Fruit fly (Drosophila melanogaster) ovary, adult (tissue): Measurements from ENCODE around the gene Zpr1.

Experiments
- CG17801 ChIP-seq: fragments of 200-800 bp; optimal IDR thresholded peaks from 2 replicates; lab custom pipeline; 2019; ENCODE audit warnings: missing biosample characterization, mild to moderate bottlenecking, missing genetic modification characterization, moderate library complexity; ENCODE audit not compliant: partially characterized antibody

Zpr1 gene

dm6 chrX:9163645-9164509, 2.0 kb upstream of the Zpr1 start:
- peak; percentile 67 for TF ChIP-seq CG17801

DNA sequence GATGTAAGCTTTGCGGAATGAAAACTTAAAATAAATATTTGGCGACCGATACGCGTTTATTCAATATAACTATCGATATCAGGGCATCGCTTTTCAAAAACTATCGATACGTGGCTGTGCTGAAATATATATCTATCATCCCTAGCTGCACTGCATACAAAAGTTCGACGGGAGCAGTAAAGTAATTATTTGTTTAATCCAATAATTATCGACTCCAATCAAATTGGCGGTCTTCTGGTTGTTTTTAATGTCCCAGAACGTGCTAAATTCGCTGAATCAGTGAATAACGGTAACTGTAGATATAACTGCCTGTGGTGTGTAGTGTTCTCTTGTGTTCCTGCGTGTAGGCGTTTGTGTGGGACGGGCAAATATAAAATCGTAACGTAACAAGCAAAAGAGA, 1.2 kb upstream of the Zpr1 start, which contains the start of gene mei-P26:
Gene mei-P26 (plus strand): TSS at position 146 of the 400 bp plus-strand sequence.
- TF ChIP-seq CG17801 = peak; percentile 74

DNA sequence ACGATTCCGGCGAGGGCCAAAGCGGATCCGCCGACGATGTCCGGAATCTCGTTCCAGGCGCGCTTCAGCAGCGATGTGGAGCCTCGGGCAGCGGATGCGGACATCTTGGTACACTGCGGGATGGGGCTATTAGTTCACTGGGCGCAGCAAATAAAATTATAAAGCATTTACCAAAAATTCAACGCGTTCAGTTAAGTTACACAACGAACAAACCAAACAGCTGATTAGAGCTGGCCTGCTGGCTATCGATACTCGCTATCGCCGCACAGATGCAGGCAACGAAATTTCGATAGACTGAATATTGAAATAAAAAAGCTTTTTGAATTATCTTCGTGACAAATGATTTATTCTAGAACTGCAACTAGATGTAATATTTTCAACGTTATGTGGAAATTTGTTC, 2.2 kb downstream of the Zpr1 start, which contains the start of gene NdufA3:
Gene NdufA3 (minus strand): TSS at position 317 of the 400 bp plus-strand sequence.
- TF ChIP-seq CG17801 = peak; percentile 41

DNA sequence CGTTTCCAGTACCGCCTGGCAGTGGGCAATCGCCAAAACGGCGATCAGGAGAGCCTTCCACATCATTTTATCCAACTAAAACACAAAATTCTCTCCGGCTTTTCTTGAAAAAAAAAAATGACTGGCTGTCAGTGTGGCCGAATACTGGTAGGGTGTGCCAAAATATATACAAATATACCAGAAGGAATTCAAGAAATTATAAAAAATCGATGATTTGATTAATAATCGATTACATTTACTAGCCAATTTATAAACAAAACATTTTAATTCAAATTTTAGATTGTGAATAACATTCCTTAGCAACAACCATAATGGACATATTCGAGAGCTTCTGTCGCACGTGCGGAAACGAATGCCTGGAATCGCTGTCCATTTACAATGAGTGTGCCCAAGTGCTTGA, 3.5 kb downstream of the Zpr1 start, which contains the start of the genes Ost48 and Dlip1:
Gene Ost48 (minus strand): TSS at position 150 of the 400 bp plus-strand sequence.
Gene Dlip1 (plus strand): TSS at position 257 of the 400 bp plus-strand sequence.
- no peak for TF ChIP-seq CG17801

dm6 chrX:9156388-9156823, 5.5 kb downstream of the Zpr1 start, which contains the start of gene His3.3B:
Gene His3.3B (minus strand): TSS chrX:9156669.
- no peak for TF ChIP-seq CG17801

DNA sequence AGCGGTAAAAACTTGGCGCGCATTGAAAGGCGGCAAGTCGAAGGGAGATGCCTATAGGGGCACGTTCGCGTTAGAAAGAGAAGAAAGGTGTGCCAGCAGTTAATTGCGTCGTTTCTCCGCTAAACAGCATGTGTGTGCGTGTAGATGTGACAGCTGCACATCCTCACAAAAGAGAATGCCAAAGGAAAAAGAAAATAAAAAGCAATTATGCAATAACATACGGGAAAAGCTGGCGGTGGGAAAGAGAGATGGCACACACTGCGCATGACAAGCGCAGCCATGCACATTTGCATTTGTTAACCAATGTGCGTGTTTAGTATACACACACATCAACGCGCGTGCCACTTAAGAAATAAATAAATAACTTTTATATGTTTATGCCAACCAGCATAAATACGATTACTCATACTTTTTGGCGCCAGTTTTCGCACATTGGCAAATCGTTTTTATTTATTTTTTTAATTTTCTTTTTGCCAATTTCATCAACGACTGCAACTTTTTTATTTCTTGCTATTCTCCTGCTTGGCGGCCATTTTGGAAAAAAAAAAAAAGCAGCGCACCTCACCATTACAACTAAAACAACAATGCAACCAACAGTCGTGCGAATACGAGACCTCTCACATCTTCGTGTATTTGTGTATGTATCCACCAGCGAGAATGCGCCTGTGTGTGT, 6.0 kb downstream of the Zpr1 start:
- TF ChIP-seq CG17801 = peak; percentile 78

- peak; percentile 8 for TF ChIP-seq CG17801
These were observed 6.8 kb downstream of the Zpr1 start for dm6 chrX:9155134-9155533.

dm6 chrX:9152127-9152598, 9.7 kb downstream of the Zpr1 start:
- TF ChIP-seq CG17801 = peak; percentile 91

- TF ChIP-seq CG17801 = peak; percentile 26
These were observed 12.8 kb downstream of the Zpr1 start, which contains the start of the genes fh and Bap111 for dm6 chrX:9148989-9149522. Gene fh (minus strand): TSS chrX:9149071. Gene Bap111 (plus strand): TSS chrX:9149309.

- TF ChIP-seq CG17801 = peak; percentile 19
These were observed 19.6 kb downstream of the Zpr1 start, which contains the start of gene CG7065 for dm6 chrX:9142224-9142802. Gene CG7065 (plus strand): TSS chrX:9142493.

DNA sequence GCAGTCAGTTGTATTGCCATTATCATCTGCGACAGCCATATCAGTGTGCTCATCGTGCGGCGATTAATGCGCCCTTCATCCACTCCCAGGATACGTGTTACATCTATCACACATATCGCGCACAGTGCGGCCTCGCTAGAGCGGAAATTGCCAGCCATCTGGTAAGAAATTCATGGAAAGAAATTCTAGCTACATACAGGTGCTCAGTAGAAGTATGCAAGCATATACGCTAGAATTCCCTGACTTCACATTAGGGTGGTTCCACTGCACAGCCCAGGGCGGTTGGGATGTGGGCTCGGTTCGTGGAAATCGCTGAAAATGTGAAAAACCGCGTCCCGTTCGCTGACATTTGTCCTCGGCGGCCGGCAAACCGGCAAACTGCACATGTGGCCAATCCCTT, 20.7 kb downstream of the Zpr1 start:
- TF ChIP-seq CG17801 = no peak

DNA sequence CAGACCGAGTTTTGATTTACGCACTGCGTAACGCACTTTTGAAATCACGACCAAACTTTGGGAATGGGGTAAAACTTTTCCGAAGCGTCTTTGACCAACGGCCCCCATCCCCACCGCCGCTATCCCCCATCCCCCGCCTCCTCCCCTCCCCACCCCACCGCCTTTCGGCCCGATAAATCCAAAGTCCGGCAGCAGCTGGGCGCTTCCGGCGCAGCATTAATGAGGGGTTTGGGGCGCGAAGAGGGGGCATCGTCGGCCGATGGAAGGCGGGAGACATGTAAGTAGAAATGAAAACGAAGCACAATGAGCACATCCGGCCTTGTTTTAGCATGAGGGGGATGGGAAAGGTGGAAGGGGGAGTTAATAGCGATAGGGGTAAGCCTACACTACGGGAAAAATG, 22.8 kb downstream of the Zpr1 start:
- TF ChIP-seq CG17801 = no peak

- TF ChIP-seq CG17801 = no peak
These were observed 24.9 kb downstream of the Zpr1 start for dm6 chrX:9136776-9137550.

- TF ChIP-seq CG17801 = no peak
These were observed 26.9 kb downstream of the Zpr1 start, which contains the start of gene fend for dm6 chrX:9134922-9135453. Gene fend (minus strand): TSS chrX:9135099.

DNA sequence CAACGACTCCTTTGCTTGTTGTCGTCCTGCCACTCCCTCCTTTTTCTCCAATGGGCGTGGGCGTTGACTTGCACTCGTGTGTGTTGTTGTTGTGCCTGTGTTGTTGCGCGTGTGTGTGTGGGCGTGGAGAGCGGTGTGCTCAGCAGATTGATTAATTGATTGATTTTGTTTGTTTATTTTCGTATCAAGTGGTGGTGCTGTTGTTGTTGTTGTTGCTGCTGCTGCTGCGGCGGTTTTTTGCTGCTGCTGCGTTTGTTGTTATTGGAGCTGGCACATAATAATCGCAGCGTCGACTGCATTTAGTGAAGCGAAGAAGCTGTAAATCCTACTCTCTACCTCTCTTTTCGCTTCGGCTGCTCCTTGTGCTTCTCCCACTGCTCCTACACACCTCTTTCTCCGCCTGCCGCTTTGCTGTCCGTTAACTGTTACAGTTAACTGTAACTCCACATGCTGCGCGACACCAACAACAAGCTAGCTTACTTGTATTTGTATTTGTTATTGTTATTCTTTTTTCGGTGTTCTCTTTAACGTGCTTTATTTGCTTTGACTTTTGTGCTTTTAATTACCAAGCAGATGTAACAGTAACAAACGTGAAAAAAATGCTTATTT, 27.5 kb downstream of the Zpr1 start:
- TF ChIP-seq CG17801 = no peak
